Worm (Caenorhabditis elegans): ENCODE data around the gene npr-36.

npr-36 gene

DNA sequence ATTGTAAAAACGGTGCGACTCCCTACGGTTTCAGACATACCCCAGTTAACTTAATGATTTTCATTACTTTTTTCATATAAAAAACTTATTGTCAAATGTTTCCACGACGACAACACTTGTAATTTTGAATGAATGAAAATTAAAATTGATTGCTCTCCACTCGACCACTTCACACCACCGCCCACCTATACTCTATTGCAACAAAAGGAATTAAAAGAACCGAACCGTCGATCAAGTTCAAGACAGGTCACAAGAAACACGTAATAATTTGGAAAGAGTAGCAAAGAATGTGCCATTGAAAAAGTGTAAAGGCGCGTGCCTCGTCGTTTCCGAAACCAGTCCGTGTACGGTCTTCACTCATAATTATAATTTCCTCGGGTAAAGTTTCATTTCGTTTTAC is 3.0 kb downstream of the npr-36 start, which contains the start of gene F10D7.11:
F10D7.11 (plus strand) TSS at position 301 of the 400 bp plus-strand sequence.
- TF ChIP-seq zag-1 (tag; optimal IDR thresholded peaks at IDR 0.05), result no peak
- no peak for TF ChIP-seq ceh-82 (tag; optimal IDR thresholded peaks at IDR 0.05)
- TF ChIP-seq Y55F3AM.14 (GFP tag; optimal IDR thresholded peaks at IDR 0.05), result no peak
- TF ChIP-seq lin-11 (tag; optimal IDR thresholded peaks at IDR 0.05), result no peak
- TF ChIP-seq mab-5 (tag; optimal IDR thresholded peaks at IDR 0.05), result no peak

DNA sequence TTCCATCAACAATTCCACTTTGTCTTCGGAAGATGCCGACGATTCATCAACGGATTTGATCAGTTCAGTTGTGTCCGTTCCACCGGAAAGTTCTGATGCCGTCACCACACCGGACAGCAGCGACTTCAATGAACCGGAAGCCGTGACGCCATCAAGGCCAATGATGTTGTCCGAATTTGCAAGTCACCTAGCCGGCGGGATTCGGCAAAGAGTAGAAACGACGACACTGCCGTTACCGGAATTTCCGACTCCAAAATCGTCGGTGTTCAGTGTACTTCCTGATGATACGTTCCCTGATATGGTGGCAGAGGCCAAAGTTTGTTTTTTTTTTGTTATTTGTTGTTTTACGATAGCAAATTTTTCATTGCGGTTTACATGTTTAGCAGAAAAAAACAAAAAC is 3.9 kb downstream of the npr-36 start:
- no peak for TF ChIP-seq F13H6.1 (tag; optimal IDR thresholded peaks at IDR 0.05)
- TF ChIP-seq sem-4 (tag; optimal IDR thresholded peaks at IDR 0.05), result no peak
- TF ChIP-seq ztf-4 (tag; optimal IDR thresholded peaks at IDR 0.05), result no peak
- peak; percentile 15 for TF ChIP-seq sma-3 (GFP tag; optimal IDR thresholded peaks at IDR 0.05)

DNA sequence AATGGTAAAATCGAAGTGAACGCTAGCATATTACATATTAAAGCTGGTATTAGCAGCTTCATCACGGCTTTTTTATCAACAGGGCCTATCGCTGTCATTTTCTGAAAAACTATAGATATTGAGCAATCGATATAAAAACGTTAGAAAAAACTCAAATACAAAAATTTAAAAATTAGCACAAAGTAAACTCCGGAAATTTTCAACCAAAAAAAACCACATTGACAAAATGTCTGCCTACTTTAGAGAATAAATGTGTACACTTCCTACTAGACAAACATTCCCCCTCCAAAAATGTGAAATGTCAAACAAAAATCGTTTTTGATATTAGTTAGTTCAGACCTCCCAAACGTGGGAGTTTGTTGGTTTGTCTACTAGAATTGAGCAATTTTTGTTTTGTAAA is 9.0 kb downstream of the npr-36 start, which contains the start of gene mfsd-10:
mfsd-10 (minus strand) TSS at position 101 of the 400 bp plus-strand sequence.
- no peak for TF ChIP-seq nhr-23 (tag; optimal IDR thresholded peaks at IDR 0.05)
- TF ChIP-seq sma-9 (GFP tag; optimal IDR thresholded peaks at IDR 0.05), result no peak
- TF ChIP-seq sma-9 (tag; optimal IDR thresholded peaks at IDR 0.05), result no peak
- no peak for TF ChIP-seq mdl-1 (tag; optimal IDR thresholded peaks at IDR 0.05)
- no peak for TF ChIP-seq F13H6.1 (tag; optimal IDR thresholded peaks at IDR 0.05)
- no peak for TF ChIP-seq nhr-25 (tag; optimal IDR thresholded peaks at IDR 0.05)
- no peak for TF ChIP-seq nhr-10 (tag; optimal IDR thresholded peaks at IDR 0.05)
- no peak for TF ChIP-seq nhr-6 (tag; optimal IDR thresholded peaks at IDR 0.05)
- TF ChIP-seq peb-1 (tag; optimal IDR thresholded peaks at IDR 0.05), result no peak
- no peak for TF ChIP-seq unc-62 (GFP tag; optimal IDR thresholded peaks at IDR 0.05)
- TF ChIP-seq nhr-237 (tag; optimal IDR thresholded peaks at IDR 0.05), result no peak
- no peak for TF ChIP-seq ama-1 (optimal IDR thresholded peaks at IDR 0.05)
- TF ChIP-seq skn-1 (tag; optimal IDR thresholded peaks at IDR 0.05), result no peak
- no peak for TF ChIP-seq ceh-82 (tag; optimal IDR thresholded peaks at IDR 0.05)
- no peak for TF ChIP-seq ztf-1 (GFP tag; conservative IDR thresholded peaks at IDR 0.05)
- TF ChIP-seq egl-27 (tag; optimal IDR thresholded peaks at IDR 0.05), result no peak
- no peak for TF ChIP-seq C34F6.9 (tag; optimal IDR thresholded peaks at IDR 0.05)
- TF ChIP-seq lin-11 (tag; optimal IDR thresholded peaks at IDR 0.05), result no peak
- no peak for TF ChIP-seq blmp-1 (tag; optimal IDR thresholded peaks at IDR 0.05; ENCODE audit: insufficient read depth)
- TF ChIP-seq gmeb-1 (tag; optimal IDR thresholded peaks at IDR 0.05), result no peak
- no peak for TF ChIP-seq lin-39 (tag; optimal IDR thresholded peaks at IDR 0.05)

DNA sequence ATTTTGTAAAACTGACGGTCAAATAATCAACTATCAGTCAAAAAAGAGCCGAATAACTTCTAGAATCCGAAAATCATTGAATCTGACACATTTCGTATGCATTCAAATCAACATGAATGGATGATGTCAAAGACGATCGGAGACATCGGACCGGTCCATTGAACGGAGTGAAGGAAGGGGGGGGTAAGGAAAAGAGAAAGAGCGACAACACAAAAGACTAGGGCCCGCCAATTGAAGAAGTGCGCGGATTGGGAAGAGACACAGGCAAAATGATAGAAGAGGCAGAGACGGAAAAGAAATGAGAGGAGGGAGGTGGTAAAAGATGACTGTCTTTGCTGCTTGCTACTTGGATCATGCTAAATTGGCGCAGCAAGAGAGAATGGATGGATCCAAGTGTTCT is 10.0 kb downstream of the npr-36 start:
- TF ChIP-seq sem-4 (tag; optimal IDR thresholded peaks at IDR 0.05), result peak; percentile 12
- TF ChIP-seq nhr-129 (tag; optimal IDR thresholded peaks at IDR 0.05), result peak; percentile 40
- TF ChIP-seq nhr-25 (tag; optimal IDR thresholded peaks at IDR 0.05), result peak; percentile 22
- no peak for TF ChIP-seq zag-1 (tag; optimal IDR thresholded peaks at IDR 0.05)

DNA sequence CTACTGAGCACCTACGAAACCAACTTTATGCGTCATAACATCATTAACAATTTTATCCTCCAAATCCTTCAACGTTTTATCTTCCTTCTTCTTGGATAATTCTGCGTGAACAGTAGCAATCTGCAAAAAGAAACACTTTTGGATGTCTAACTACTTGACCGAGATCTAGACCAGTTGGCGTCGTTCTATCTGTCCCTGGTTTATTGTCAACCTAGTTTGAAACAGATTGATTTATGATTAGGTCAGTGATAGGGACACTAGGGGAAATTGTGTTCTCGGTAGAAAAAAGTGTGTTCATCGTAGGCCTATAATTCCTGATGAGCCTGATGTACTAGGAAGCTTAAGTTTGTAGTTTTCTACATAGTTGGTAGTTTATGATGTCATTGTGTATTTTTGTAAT is 14.4 kb downstream of the npr-36 start:
- TF ChIP-seq mbf-1 (tag; optimal IDR thresholded peaks at IDR 0.05) (no peak), sma-3 (GFP tag; optimal IDR thresholded peaks at IDR 0.05) (peak; percentile 53), sma-9 (GFP tag; optimal IDR thresholded peaks at IDR 0.05) (peak; percentile 44), sma-9 (tag; optimal IDR thresholded peaks at IDR 0.05) (no peak), lin-13 (GFP tag; optimal IDR thresholded peaks at IDR 0.05) (no peak)

DNA sequence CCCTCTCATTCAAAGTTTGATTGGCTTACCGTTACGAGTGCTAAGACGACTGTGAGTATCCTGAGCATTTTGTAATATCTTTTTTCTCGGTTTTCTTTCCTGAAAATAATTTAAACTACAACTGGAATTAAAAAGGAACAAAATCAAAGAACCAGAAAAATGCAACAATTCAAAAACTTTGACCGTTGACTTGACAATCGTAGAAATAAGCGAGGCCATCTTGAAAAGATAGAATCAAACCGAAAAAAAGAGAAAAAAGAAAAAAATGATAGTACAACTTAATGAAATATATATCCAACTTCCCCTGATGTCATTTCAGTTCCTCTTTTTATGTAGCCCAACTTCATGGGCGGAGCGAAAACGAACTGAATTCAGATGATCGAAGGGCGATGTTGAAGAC is 15.0 kb downstream of the npr-36 start, which contains the start of gene F10D7.3:
F10D7.3 (minus strand) TSS at position 101 of the 400 bp plus-strand sequence.
- TF ChIP-seq nhr-11 (tag; optimal IDR thresholded peaks at IDR 0.05), result no peak
- TF ChIP-seq ZK546.5 (tag; optimal IDR thresholded peaks at IDR 0.05), result no peak
- TF ChIP-seq F13H6.1 (tag; optimal IDR thresholded peaks at IDR 0.05), result no peak
- no peak for TF ChIP-seq Y55F3AM.14 (GFP tag; optimal IDR thresholded peaks at IDR 0.05)
- no peak for TF ChIP-seq sem-4 (tag; optimal IDR thresholded peaks at IDR 0.05)
- TF ChIP-seq ztf-4 (tag; optimal IDR thresholded peaks at IDR 0.05), result no peak
- TF ChIP-seq nhr-12 (tag; optimal IDR thresholded peaks at IDR 0.05), result no peak
- TF ChIP-seq dmd-4 (tag; optimal IDR thresholded peaks at IDR 0.05), result no peak
- TF ChIP-seq unc-62 (GFP tag; optimal IDR thresholded peaks at IDR 0.05), result no peak
- TF ChIP-seq nhr-21 (tag; optimal IDR thresholded peaks at IDR 0.05), result no peak
- no peak for TF ChIP-seq zag-1 (tag; optimal IDR thresholded peaks at IDR 0.05)
- no peak for TF ChIP-seq elt-1 (tag; optimal IDR thresholded peaks at IDR 0.05)
- TF ChIP-seq nhr-10 (tag; optimal IDR thresholded peaks at IDR 0.05), result no peak
